Fruit fly (Drosophila melanogaster): ENCODE measurements around the gene SLIRP2.
A peak's percentile ranks its signal among the peaks of the same experiment; 100 is the strongest.

SLIRP2 gene

DNA sequence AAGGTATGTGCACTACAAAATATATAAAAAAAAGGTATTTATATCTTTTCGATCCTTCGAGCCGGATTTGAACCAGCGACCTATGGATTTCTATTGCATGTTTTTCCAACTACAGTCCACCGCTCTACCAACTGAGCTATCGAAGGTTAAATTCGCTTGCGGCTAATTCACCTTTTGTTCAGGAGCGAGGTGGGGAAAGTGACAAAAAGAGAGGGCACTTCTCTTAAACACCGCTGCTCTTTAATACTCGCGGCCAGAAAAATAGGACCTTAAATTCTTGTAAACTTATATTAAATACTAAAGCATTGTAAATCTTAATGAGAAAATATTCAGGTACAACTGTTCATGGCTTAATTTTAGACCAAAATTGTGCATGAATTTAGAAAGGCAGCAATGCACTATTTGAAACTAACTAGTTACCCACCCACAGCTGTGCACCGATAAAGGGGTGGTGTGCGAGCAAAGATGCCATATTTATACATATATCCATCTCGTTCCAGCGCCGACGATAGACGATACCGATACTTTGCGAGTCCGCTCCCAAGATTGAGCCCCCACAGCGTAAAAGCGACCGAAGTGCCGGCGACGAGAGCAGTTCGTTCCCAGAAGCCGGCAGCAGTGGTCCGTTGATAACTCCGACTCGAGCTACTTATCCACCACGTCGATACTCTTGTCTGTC lies 18.3 kb downstream of the SLIRP2 start (continued):
- TF ChIP-seq unc-4 (GFP tag; IDR thresholded peaks at IDR 0.05; ENCODE audit: partially characterized antibody): peak; percentile 70
- peak; percentile 95 for TF ChIP-seq CG5953 (GFP tag; IDR thresholded peaks at IDR 0.05)
- peak; percentile 88 for TF ChIP-seq CG4282 (GFP tag; optimal IDR thresholded peaks at IDR 0.05)
- TF ChIP-seq bcd (GFP tag; optimal IDR thresholded peaks at IDR 0.05): peak; percentile 98
- TF ChIP-seq toy (GFP tag; IDR thresholded peaks at IDR 0.05): peak; percentile 81
- TF ChIP-seq z (GFP tag; IDR thresholded peaks at IDR 0.05): peak; percentile 80; the same call in 2 of the 3 replicates
- TF ChIP-seq Elba2 (GFP tag; optimal IDR thresholded peaks at IDR 0.05): peak; percentile 65
- peak; percentile 51; the same call in 1 of the 2 replicates for TF ChIP-seq Dip2 (GFP tag; IDR thresholded peaks at IDR 0.05)
- TF ChIP-seq sens-2 (GFP tag; IDR thresholded peaks at IDR 0.05): peak; percentile 94
- TF ChIP-seq CG1024 (GFP tag; IDR thresholded peaks at IDR 0.05): peak; percentile 93
- TF ChIP-seq unpg (GFP tag; optimal IDR thresholded peaks at IDR 0.05): peak; percentile 99
- 0 out of 4 replicates have a peak, but pooled peaks have one; percentile 77 for TF ChIP-seq chinmo (GFP tag; IDR thresholded peaks at IDR 0.05; ENCODE audit: partially characterized antibody)
- peak; percentile 97 for TF ChIP-seq CG11504 (tag; optimal IDR thresholded peaks at IDR 0.05)
- TF ChIP-seq CG8388 (GFP tag; optimal IDR thresholded peaks at IDR 0.05): peak; percentile 98
- peak; percentile 94 for TF ChIP-seq CG31388 (GFP tag; optimal IDR thresholded peaks at IDR 0.05)
- TF ChIP-seq CG13287 (GFP tag; IDR thresholded peaks at IDR 0.05; ENCODE audit: partially characterized antibody): peak; percentile 75
- TF ChIP-seq CG17186 (GFP tag; optimal IDR thresholded peaks at IDR 0.05): peak; percentile 93
- TF ChIP-seq so (GFP tag; IDR thresholded peaks at IDR 0.05): peak; percentile 97
- peak; percentile 99 for TF ChIP-seq Kr (GFP tag; optimal IDR thresholded peaks at IDR 0.05)
- TF ChIP-seq peb (GFP tag; IDR thresholded peaks at IDR 0.05): peak; percentile 91
- TF ChIP-seq CG11093 (GFP tag; IDR thresholded peaks at IDR 0.05): peak; percentile 90
- peak; percentile 92 for TF ChIP-seq Gug (GFP tag; IDR thresholded peaks at IDR 0.05)
- TF ChIP-seq CHES-1-like (GFP tag; optimal IDR thresholded peaks at IDR 0.05): peak; percentile 96
- peak; percentile 96 for TF ChIP-seq CG16779 (GFP tag; IDR thresholded peaks at IDR 0.05)
- TF ChIP-seq Sry-β (GFP tag; optimal IDR thresholded peaks at IDR 0.05): peak; percentile 74
- peak; percentile 97 for TF ChIP-seq Blimp-1 (GFP tag; optimal IDR thresholded peaks at IDR 0.05)
- TF ChIP-seq CG31224 (GFP tag; IDR thresholded peaks at IDR 0.05): peak; percentile 91
- peak; percentile 94 for TF ChIP-seq vfl (GFP tag; optimal IDR thresholded peaks at IDR 0.05)
- peak; percentile 95 for TF ChIP-seq Sox100B (GFP tag; optimal IDR thresholded peaks at IDR 0.05)
- peak; percentile 98 for TF ChIP-seq ems (GFP tag; optimal IDR thresholded peaks at IDR 0.05)
- TF ChIP-seq lola (GFP tag; optimal IDR thresholded peaks at IDR 0.05): peak in 1 of 3 experiments; percentile 96
- peak; percentile 99 for TF ChIP-seq CG34376 (GFP tag; optimal IDR thresholded peaks at IDR 0.05)
- TF ChIP-seq ac (GFP tag; optimal IDR thresholded peaks at IDR 0.05): peak; percentile 95
- TF ChIP-seq pho (GFP tag; optimal IDR thresholded peaks at IDR 0.05): peak; percentile 97
- TF ChIP-seq Aef1 (GFP tag; IDR thresholded peaks at IDR 0.05): peak; percentile 91
- TF ChIP-seq TFAM (GFP tag; optimal IDR thresholded peaks at IDR 0.05): peak; percentile 87
- TF ChIP-seq CG2712 (tag; optimal IDR thresholded peaks at IDR 0.05): peak; percentile 99
- peak; percentile 96 for TF ChIP-seq CG30431 (GFP tag; optimal IDR thresholded peaks at IDR 0.05)
- peak; percentile 92 for TF ChIP-seq CG6791 (GFP tag; IDR thresholded peaks at IDR 0.05; ENCODE audit: partially characterized antibody)
- peak; percentile 80 for TF ChIP-seq CG14965 (GFP tag; optimal IDR thresholded peaks at IDR 0.05; ENCODE audit: borderline replicate concordance)
- TF ChIP-seq MESR4 (GFP tag; optimal IDR thresholded peaks at IDR 0.05): peak; percentile 81
- peak; percentile 98 for TF ChIP-seq CG16863 (GFP tag; optimal IDR thresholded peaks at IDR 0.05)
- peak; percentile 88 for TF ChIP-seq YL-1 (GFP tag; optimal IDR thresholded peaks at IDR 0.05)
- TF ChIP-seq Scr (GFP tag; IDR thresholded peaks at IDR 0.05; ENCODE audit: partially characterized antibody): peak; percentile 61
- TF ChIP-seq Doc3 (GFP tag; IDR thresholded peaks at IDR 0.05; ENCODE audit: partially characterized antibody): 0 out of 3 replicates have a peak, but pooled peaks have one; percentile 34
- peak; percentile 97 for TF ChIP-seq Dip3 (GFP tag; optimal IDR thresholded peaks at IDR 0.05)
- peak; percentile 92 for TF ChIP-seq emc (GFP tag; optimal IDR thresholded peaks at IDR 0.05)
- TF ChIP-seq CG17359 (tag; optimal IDR thresholded peaks at IDR 0.05): peak; percentile 98

Measured in whole organism, embryonic.